Worm (Caenorhabditis elegans) whole organism, midembryonic: ENCODE measurements around the gene F11G11.13.

ENCODE experiments used
- cog-1 ChIP-seq: sonication (generic microtip); optimal IDR thresholded peaks from 2 replicates; lab custom pipeline; 2016; ENCODE audit warnings: missing genetic modification characterization, missing compliant biosample characterization
- klf-2 ChIP-seq: fragments of 200-800 bp; sonication (Bioruptor generic); conservative IDR thresholded peaks from 2 replicates; pipeline ENCODE4 v1.3.6; 2022; ENCODE audit warnings: missing genetic modification reagents, missing genetic modification characterization, missing compliant biosample characterization
- tab-1 ChIP-seq: fragments of 200-800 bp; sonication (Bioruptor generic); IDR thresholded peaks from 2 replicates; pipeline ENCODE4 v1.3.6; 2022; ENCODE audit warnings: missing genetic modification characterization, missing compliant biosample characterization
- ztf-23 ChIP-seq: fragments of 200-800 bp; sonication (Bioruptor generic); IDR thresholded peaks from 2 replicates; pipeline ENCODE4 v1.3.6; 2022; ENCODE audit warnings: missing genetic modification reagents, missing genetic modification characterization, missing compliant biosample characterization

- TF ChIP-seq klf-2 (GFP tag; lab: Robert Waterston, UW) (no peak), tab-1 (no peak), ztf-23 (GFP tag; lab: Robert Waterston, UW) (no peak), cog-1 (tag; lab: Kevin White, UChicago) (no peak)
Measured at ce11 chrII:4881727-4882126, 5.7 kb upstream of the F11G11.13 start, which contains the start of gene gst-7.
